Worm (Caenorhabditis elegans): ENCODE results near the gene nep-25.
A peak's percentile ranks its signal among the peaks of the same experiment; 100 is the strongest.

DNA sequence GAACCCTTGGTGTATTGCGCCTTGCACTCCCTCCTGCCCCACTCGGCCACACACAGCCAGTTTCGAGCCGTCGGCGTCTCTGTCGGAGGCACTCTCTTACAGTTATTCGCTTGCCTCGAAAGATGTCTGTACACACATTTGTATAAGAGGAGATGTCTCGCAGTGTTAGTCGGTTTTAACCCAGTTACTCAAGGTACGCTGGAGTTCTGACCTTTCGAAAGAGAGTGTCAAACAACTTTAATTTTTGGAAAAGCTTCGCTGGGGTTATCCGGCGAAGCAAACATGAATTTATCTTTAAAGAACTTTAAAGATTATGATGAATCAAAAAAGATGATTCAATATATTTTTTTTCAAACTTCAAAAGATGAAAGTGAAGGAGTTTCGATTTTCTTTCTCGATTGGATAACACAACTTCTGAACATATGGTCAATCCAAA lies 2.7 kb downstream of the nep-25 start:
- TF ChIP-seq nhr-77 (tag; optimal IDR thresholded peaks at IDR 0.05) (peak; percentile 98), ceh-32 (tag; optimal IDR thresholded peaks at IDR 0.05; ENCODE audit: poor library complexity) (peak; percentile 91), daf-19 (GFP tag; conservative IDR thresholded peaks at IDR 0.05) (peak; percentile 99), fkh-10 (GFP tag; optimal IDR thresholded peaks at IDR 0.05) (peak; percentile 100), dve-1 (tag; optimal IDR thresholded peaks at IDR 0.05; ENCODE audit: insufficient read depth) (peak; percentile 100), unc-62 (GFP tag; optimal IDR thresholded peaks at IDR 0.05 in 1 of 2) (peak; percentile 85 to 100), unc-62 (tag; optimal IDR thresholded peaks at IDR 0.05) (peak; percentile 50), nhr-48 (tag; optimal IDR thresholded peaks at IDR 0.05) (peak; percentile 97), pha-4 (GFP tag; IDR thresholded peaks at IDR 0.05) (peak; percentile 99), pha-4 (tag; optimal IDR thresholded peaks at IDR 0.05) (peak; percentile 27)
